Fruit fly (Drosophila melanogaster) whole organism, prepupa: ENCODE results near the gene Ssadh.

Source experiments
- CG11762 ChIP-seq: fragments of 200-800 bp; sonication (Bioruptor generic); optimal IDR thresholded peaks from 3 replicates; lab custom pipeline; 2016; ENCODE audit warnings: missing biosample characterization, missing genetic modification characterization; ENCODE audit not compliant: insufficient read depth
- Ets96B ChIP-seq: fragments of 200-800 bp; optimal IDR thresholded peaks from 2 replicates; lab custom pipeline; 2019; ENCODE audit warnings: missing biosample characterization, mild to moderate bottlenecking, missing genetic modification characterization, moderate library complexity

DNA sequence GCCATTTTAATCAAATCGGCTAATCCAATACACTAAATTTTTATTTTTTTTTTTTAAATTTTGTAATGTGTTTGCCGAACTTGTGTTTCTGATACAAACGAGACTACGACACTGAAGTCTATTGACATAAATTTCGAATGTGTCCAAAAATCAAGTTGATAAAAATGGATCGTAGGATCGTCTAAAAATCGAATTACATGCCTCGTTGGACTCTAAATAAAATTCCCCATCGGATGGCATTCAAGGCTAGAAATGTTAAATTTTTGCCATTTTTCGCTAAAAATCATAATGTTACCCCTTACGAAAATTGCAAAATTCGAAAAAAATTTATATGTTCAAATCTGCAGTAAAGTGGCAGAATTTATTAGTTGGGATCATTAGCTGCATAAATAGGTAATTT is 17.7 kb downstream of the Ssadh start, which contains the start of gene ymp:
- no peak for TF ChIP-seq CG11762 (GFP tag; lab: Kevin White, UChicago)
- TF ChIP-seq Ets96B (tag; lab: Kevin White, UChicago) = no peak
